Fruit fly (Drosophila melanogaster) whole organism, pupa: ENCODE data around the gene CG14017.
A peak's percentile ranks its signal among the peaks of the same experiment; 100 is the strongest.

Experiments
- CG10348 ChIP-seq: fragments of 200-800 bp; sonication (Bioruptor generic); IDR thresholded peaks from 2 replicates; pipeline ENCODE4 v1.3.6; 2022; ENCODE audit warnings: missing biosample characterization, missing genetic modification characterization
- CG12605 ChIP-seq: fragments of 200-800 bp; sonication (Bioruptor generic); IDR thresholded peaks from 2 replicates; pipeline ENCODE4 v1.3.6; 2022; ENCODE audit warnings: missing biosample characterization, missing genetic modification characterization
- CG13204 ChIP-seq: fragments of 200-800 bp; sonication (Bioruptor generic); optimal IDR thresholded peaks from 2 replicates; lab custom pipeline; 2018; ENCODE audit warnings: missing biosample characterization, mild to moderate bottlenecking, missing genetic modification characterization, moderate library complexity
- CG14655 ChIP-seq: fragments of 200-800 bp; sonication (Bioruptor generic); optimal IDR thresholded peaks from 3 replicates; lab custom pipeline; 2017; ENCODE audit warnings: mild to moderate bottlenecking, missing biosample characterization, missing genetic modification reagents, missing genetic modification characterization
- CG15710 ChIP-seq: fragments of 200-800 bp; sonication (Bioruptor generic); optimal IDR thresholded peaks from 2 replicates; lab custom pipeline; 2018; ENCODE audit warnings: missing biosample characterization, mild to moderate bottlenecking, missing genetic modification characterization, moderate library complexity
- CG17806 ChIP-seq: fragments of 200-800 bp; sonication (Bioruptor generic); optimal IDR thresholded peaks from 2 replicates; lab custom pipeline; 2018; ENCODE audit warnings: missing biosample characterization, mild to moderate bottlenecking, missing genetic modification characterization, moderate library complexity
- CG32121 ChIP-seq: fragments of 200-800 bp; sonication (Bioruptor generic); IDR thresholded peaks from 2 replicates; pipeline ENCODE4 v1.3.6; 2022; ENCODE audit warnings: missing biosample characterization, missing genetic modification characterization
- CG34367 ChIP-seq: fragments of 200-800 bp; sonication (Bioruptor generic); optimal IDR thresholded peaks from 2 replicates; lab custom pipeline; 2018; ENCODE audit warnings: missing biosample characterization, mild to moderate bottlenecking, missing genetic modification characterization
- CG4496 ChIP-seq: fragments of 200-800 bp; sonication (Bioruptor generic); IDR thresholded peaks from 3 replicates; pipeline ENCODE4 v1.3.6; 2022; ENCODE audit warnings: missing biosample characterization, missing genetic modification characterization
- CG8159 ChIP-seq: fragments of 200-800 bp; sonication (Bioruptor generic); optimal IDR thresholded peaks from 3 replicates; lab custom pipeline; 2018; ENCODE audit warnings: missing biosample characterization, mild to moderate bottlenecking, missing genetic modification characterization, moderate library complexity
- CG8301 ChIP-seq: fragments of 200-800 bp; sonication (Bioruptor generic); optimal IDR thresholded peaks from 2 replicates; lab custom pipeline; 2018; ENCODE audit warnings: missing biosample characterization, mild to moderate bottlenecking, missing genetic modification characterization
- CG9948 ChIP-seq: fragments of 200-800 bp; sonication (Bioruptor generic); optimal IDR thresholded peaks from 2 replicates; lab custom pipeline; 2018; ENCODE audit warnings: missing biosample characterization, mild to moderate bottlenecking, missing genetic modification characterization, moderate library complexity
- D1 ChIP-seq: fragments of 200-800 bp; sonication (Bioruptor generic); optimal IDR thresholded peaks from 2 replicates; lab custom pipeline; 2018; ENCODE audit warnings: missing biosample characterization, mild to moderate bottlenecking, missing genetic modification characterization, moderate library complexity
- EcR ChIP-seq: fragments of 200-800 bp; sonication (Bioruptor generic); optimal IDR thresholded peaks from 3 replicates; lab custom pipeline; 2019; ENCODE audit warnings: missing biosample characterization, missing genetic modification characterization, mild to moderate bottlenecking, moderate library complexity, missing genetic modification reagents
- Ets98B ChIP-seq: fragments of 200-800 bp; sonication (Bioruptor generic); IDR thresholded peaks from 2 replicates; pipeline ENCODE4 v1.3.6; 2022; ENCODE audit warnings: missing biosample characterization, missing genetic modification characterization
- Pif1A ChIP-seq: fragments of 200-800 bp; sonication (Bioruptor generic); optimal IDR thresholded peaks from 3 replicates; lab custom pipeline; 2016; ENCODE audit warnings: missing biosample characterization, missing genetic modification characterization
- Pif1B ChIP-seq: fragments of 200-800 bp; sonication (Bioruptor generic); optimal IDR thresholded peaks from 3 replicates; lab custom pipeline; 2016; ENCODE audit warnings: missing biosample characterization, missing genetic modification characterization
- Snoo ChIP-seq: fragments of 200-800 bp; sonication (Bioruptor generic); optimal IDR thresholded peaks from 3 replicates; lab custom pipeline; 2017; ENCODE audit warnings: missing biosample characterization, mild to moderate bottlenecking, missing genetic modification characterization, inconsistent platforms
- fd96Ca ChIP-seq: fragments of 200-800 bp; sonication (Bioruptor generic); IDR thresholded peaks from 3 replicates; pipeline ENCODE4 v1.3.6; 2022; ENCODE audit warnings: missing biosample characterization, missing genetic modification characterization
- gl ChIP-seq: fragments of 200-800 bp; sonication (Bioruptor generic); optimal IDR thresholded peaks from 2 replicates; lab custom pipeline; 2018; ENCODE audit warnings: missing biosample characterization, mild to moderate bottlenecking, missing genetic modification characterization
- rn ChIP-seq: fragments of 200-800 bp; sonication (Bioruptor generic); IDR thresholded peaks from 2 replicates; pipeline ENCODE4 v1.3.6; 2022; ENCODE audit warnings: missing biosample characterization, missing genetic modification characterization

CG14017 gene

DNA sequence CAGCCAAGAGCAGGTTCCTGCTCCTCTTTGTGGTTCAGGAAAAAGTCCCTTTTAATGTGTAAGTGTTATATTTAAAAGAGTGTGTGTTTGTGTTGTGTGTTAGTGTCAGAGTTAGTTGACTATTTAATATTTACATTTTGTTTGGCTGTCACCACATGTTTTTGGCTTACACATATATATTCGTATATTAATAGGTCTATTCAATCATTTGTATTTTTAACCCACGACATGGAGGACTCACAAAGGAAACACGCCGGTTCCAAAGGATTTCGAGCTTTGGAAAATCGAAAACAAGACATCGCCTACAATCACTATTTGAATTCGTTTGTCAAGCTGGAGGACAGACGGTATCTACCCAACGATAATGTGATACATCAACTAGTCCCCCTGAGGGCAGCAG lies at the start of gene CG14017, which contains the start of gene CG14013:
TSS of gene CG14017 (plus strand) at position 148 of the 400 bp plus-strand sequence.
TSS of gene CG14013 (minus strand) at position 101 of the 400 bp plus-strand sequence.
- TF ChIP-seq Pif1B (GFP tag; lab: Kevin White, UChicago) (no peak), CG32121 (GFP tag; lab: Robert Waterston, UW) (no peak), CG8301 (tag; lab: Kevin White, UChicago) (no peak), CG14655 (GFP tag; lab: Kevin White, UChicago) (no peak), CG9948 (tag; lab: Kevin White, UChicago) (no peak), rn (no peak), CG12605 (GFP tag; lab: Robert Waterston, UW) (no peak), CG8159 (no peak), CG13204 (GFP tag; lab: Kevin White, UChicago) (no peak), CG17806 (tag; lab: Kevin White, UChicago) (no peak), CG4496 (GFP tag; lab: Robert Waterston, UW) (no peak), D1 (tag; lab: Kevin White, UChicago) (no peak)

- TF ChIP-seq rn (no peak), fd96Ca (GFP tag; lab: Robert Waterston, UW) (no peak), CG34367 (tag; lab: Kevin White, UChicago) (no peak), CG8159 (no peak), CG12605 (GFP tag; lab: Robert Waterston, UW) (no peak), CG4496 (GFP tag; lab: Robert Waterston, UW) (no peak), D1 (tag; lab: Kevin White, UChicago) (no peak), CG9948 (tag; lab: Kevin White, UChicago) (no peak), CG15710 (tag; lab: Kevin White, UChicago) (peak; percentile 36), Snoo (no peak), Pif1A (peak; percentile 12), CG14655 (GFP tag; lab: Kevin White, UChicago) (no peak), CG32121 (GFP tag; lab: Robert Waterston, UW) (no peak), gl (tag; lab: Kevin White, UChicago) (no peak), Pif1B (GFP tag; lab: Kevin White, UChicago) (no peak), CG17806 (tag; lab: Kevin White, UChicago) (no peak), CG10348 (no peak)
These were observed 48.6 kb upstream of the CG14017 start for dm6 chr2L:5505130-5505529.

DNA sequence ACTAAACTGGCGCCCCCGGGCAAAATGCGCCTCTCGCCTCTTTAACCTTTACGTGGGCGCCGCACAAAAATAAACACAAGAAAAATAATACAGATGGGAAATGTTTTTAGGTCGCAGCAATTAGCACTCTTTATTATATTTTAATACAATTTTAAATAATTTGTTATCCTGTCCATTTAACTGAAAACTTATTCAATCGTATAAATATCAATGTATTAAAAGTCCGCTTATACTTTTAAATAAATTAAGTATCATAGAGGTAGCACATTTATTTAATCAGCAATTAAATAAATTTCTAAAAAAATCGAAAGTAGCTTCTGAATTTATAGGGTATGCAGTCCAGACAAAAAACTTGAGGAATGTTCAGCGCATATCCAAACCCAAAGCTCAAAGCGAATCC lies 46.6 kb upstream of the CG14017 start:
- TF ChIP-seq D1 (tag; lab: Kevin White, UChicago), result no peak
- TF ChIP-seq Ets98B (GFP tag; lab: Robert Waterston, UW), result no peak
- TF ChIP-seq CG8159, result peak; percentile 56
- TF ChIP-seq CG15710 (tag; lab: Kevin White, UChicago), result peak; percentile 27
- TF ChIP-seq CG10348, result no peak
- peak; percentile 10 for TF ChIP-seq CG9948 (tag; lab: Kevin White, UChicago)
- peak; percentile 1 for TF ChIP-seq CG17806 (tag; lab: Kevin White, UChicago)

DNA sequence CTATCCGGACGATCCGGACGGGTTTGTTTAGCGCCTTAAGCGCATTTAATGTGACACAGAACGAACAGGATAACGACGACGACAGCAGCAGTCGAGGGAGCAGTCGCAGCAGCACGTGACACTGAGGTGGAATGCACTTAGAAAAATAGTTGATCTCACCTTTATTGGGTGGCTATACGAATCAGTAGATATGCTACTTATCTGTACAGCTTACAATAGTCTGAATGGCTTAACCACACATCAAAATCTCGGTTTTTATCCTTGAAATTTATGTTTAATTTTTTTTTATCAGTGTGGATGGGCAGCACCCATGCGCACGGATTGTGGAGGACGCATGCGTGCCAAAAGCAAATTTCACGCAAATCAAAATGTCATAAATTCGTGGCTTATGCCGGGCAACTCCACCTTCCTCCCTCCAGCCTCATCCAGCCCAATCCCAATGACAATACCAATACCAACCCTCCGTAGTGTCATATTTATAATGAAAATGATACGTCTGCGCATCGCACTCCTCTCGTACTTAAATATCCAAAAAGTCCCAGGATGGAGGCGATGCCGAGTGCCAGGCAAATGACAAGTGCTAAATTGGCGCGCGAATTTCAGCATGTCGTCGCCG lies 45.8 kb upstream of the CG14017 start:
- TF ChIP-seq CG8301 (tag; lab: Kevin White, UChicago) (no peak), Snoo (peak; percentile 3), gl (tag; lab: Kevin White, UChicago) (no peak), CG17806 (tag; lab: Kevin White, UChicago) (peak; percentile 2), D1 (tag; lab: Kevin White, UChicago) (no peak), rn (no peak), Pif1B (GFP tag; lab: Kevin White, UChicago) (no peak), CG4496 (GFP tag; lab: Robert Waterston, UW) (no peak), CG14655 (GFP tag; lab: Kevin White, UChicago) (no peak), CG12605 (GFP tag; lab: Robert Waterston, UW) (no peak), CG13204 (GFP tag; lab: Kevin White, UChicago) (no peak), CG15710 (tag; lab: Kevin White, UChicago) (no peak), CG8159 (peak; percentile 36), Ets98B (GFP tag; lab: Robert Waterston, UW) (no peak), EcR (GFP tag; lab: Kevin White, UChicago) (no peak), CG34367 (tag; lab: Kevin White, UChicago) (peak; percentile 5), fd96Ca (GFP tag; lab: Robert Waterston, UW) (peak; percentile 29; the same call in 1 of the 3 replicates), CG9948 (tag; lab: Kevin White, UChicago) (peak; percentile 8), Pif1A (peak; percentile 54), CG32121 (GFP tag; lab: Robert Waterston, UW) (no peak), CG10348 (no peak)

- TF ChIP-seq gl (tag; lab: Kevin White, UChicago), result no peak
- TF ChIP-seq Snoo, result no peak
- TF ChIP-seq CG13204 (GFP tag; lab: Kevin White, UChicago), result no peak
- TF ChIP-seq, all 21 proteins: peak for 0
These were observed 38.8 kb upstream of the CG14017 start for dm6 chr2L:5514946-5515345.

DNA sequence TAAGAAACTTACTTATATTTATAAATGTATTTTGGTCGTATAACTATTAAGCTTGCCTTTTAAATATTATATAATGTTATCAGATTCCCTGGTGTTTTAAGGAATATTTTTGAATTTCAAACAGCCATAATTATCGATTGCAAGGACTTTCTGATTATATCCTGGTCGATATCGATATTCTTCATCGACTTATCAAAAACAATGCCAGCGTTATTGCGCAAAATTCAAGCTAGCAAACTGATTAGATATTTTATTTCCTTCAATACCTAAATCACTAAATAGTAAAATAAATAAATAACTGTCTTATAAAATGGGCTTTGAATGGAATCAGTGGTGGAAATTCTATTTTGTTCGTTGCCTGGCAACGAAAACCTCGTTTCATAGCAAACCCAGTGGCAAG lies 36.3 kb upstream of the CG14017 start, which contains the start of gene CG14020:
TSS of gene CG14020 (plus strand) at position 345 of the 400 bp plus-strand sequence.
- TF ChIP-seq CG12605 (GFP tag; lab: Robert Waterston, UW), result no peak
- TF ChIP-seq CG8159, result no peak
- no peak for TF ChIP-seq CG13204 (GFP tag; lab: Kevin White, UChicago)
- no peak for TF ChIP-seq gl (tag; lab: Kevin White, UChicago)
- no peak for TF ChIP-seq rn
- no peak for TF ChIP-seq Pif1B (GFP tag; lab: Kevin White, UChicago)
- TF ChIP-seq CG15710 (tag; lab: Kevin White, UChicago), result no peak
- no peak for TF ChIP-seq Ets98B (GFP tag; lab: Robert Waterston, UW)
- no peak for TF ChIP-seq CG4496 (GFP tag; lab: Robert Waterston, UW)
- TF ChIP-seq Pif1A, result no peak
- no peak for TF ChIP-seq CG8301 (tag; lab: Kevin White, UChicago)
- TF ChIP-seq fd96Ca (GFP tag; lab: Robert Waterston, UW), result no peak
- TF ChIP-seq Snoo, result no peak
- TF ChIP-seq EcR (GFP tag; lab: Kevin White, UChicago), result no peak
- TF ChIP-seq D1 (tag; lab: Kevin White, UChicago), result no peak
- TF ChIP-seq CG9948 (tag; lab: Kevin White, UChicago), result no peak
- no peak for TF ChIP-seq CG32121 (GFP tag; lab: Robert Waterston, UW)
- no peak for TF ChIP-seq CG10348
